Worm (Caenorhabditis elegans): ENCODE data around the gene fbxa-167.

- TF ChIP-seq flt-1 (GFP tag; IDR thresholded peaks at IDR 0.05) (no peak), tab-1 (GFP tag; IDR thresholded peaks at IDR 0.05) (no peak), klf-2 (GFP tag; conservative IDR thresholded peaks at IDR 0.05) (no peak), cog-1 (tag; optimal IDR thresholded peaks at IDR 0.05) (no peak), med-1 (GFP tag; optimal IDR thresholded peaks at IDR 0.05; ENCODE audit: insufficient read depth) (no peak)
These were observed 23.5 kb upstream of the fbxa-167 start, which contains the start of gene gst-12 for ce11 chrII:13617808-13618207.
